Fruit fly (Drosophila melanogaster): ENCODE measurements around the gene CG42750.

CG42750 gene

dm6 chr2L:18150393-18151133, 125.0 kb downstream of the CG42750 start (continued):
- no peak for TF ChIP-seq CG14860 (GFP tag; IDR thresholded peaks at IDR 0.05; ENCODE audit: partially characterized antibody)
- peak; percentile 65; the same call in 1 of the 2 replicates for TF ChIP-seq H2.0 (GFP tag; IDR thresholded peaks at IDR 0.05)
- TF ChIP-seq B-H2 (GFP tag; optimal IDR thresholded peaks at IDR 0.05), result peak; percentile 1
- TF ChIP-seq Mrtf (GFP tag; IDR thresholded peaks at IDR 0.05), result peak; percentile 58; the same call in 1 of the 3 replicates
- TF ChIP-seq ind (GFP tag; optimal IDR thresholded peaks at IDR 0.05), result peak; percentile 31
- TF ChIP-seq dmrt11E (tag; optimal IDR thresholded peaks at IDR 0.05), result peak; percentile 2
- peak; percentile 1 for TF ChIP-seq da (GFP tag; optimal IDR thresholded peaks at IDR 0.05)
- TF ChIP-seq CG30020 (tag; optimal IDR thresholded peaks at IDR 0.05), result no peak
- TF ChIP-seq dmrt99B (tag; optimal IDR thresholded peaks at IDR 0.05), result peak; percentile 27
- no peak; the same call in 2 of the 3 replicates for TF ChIP-seq otp (GFP tag; IDR thresholded peaks at IDR 0.05)
- peak; percentile 0 for TF ChIP-seq CG12391 (tag; optimal IDR thresholded peaks at IDR 0.05)
- no peak for TF ChIP-seq HmgD (GFP tag; optimal IDR thresholded peaks at IDR 0.05)
- TF ChIP-seq chinmo (GFP tag; IDR thresholded peaks at IDR 0.05; ENCODE audit: partially characterized antibody), result peak; percentile 83; the same call in 2 of the 4 replicates
- TF ChIP-seq Drgx (GFP tag; IDR thresholded peaks at IDR 0.05), result peak; percentile 60; the same call in 1 of the 2 replicates
- 0 out of 3 replicates have a peak, but pooled peaks have one; percentile 34 for TF ChIP-seq ken (GFP tag; IDR thresholded peaks at IDR 0.05)
- peak; percentile 46 for TF ChIP-seq sob (GFP tag; IDR thresholded peaks at IDR 0.05)
- no peak for TF ChIP-seq gcm (GFP tag; optimal IDR thresholded peaks at IDR 0.05)
- TF ChIP-seq CG15479 (GFP tag; optimal IDR thresholded peaks at IDR 0.05), result peak; percentile 66
- no peak for TF ChIP-seq bowl (GFP tag; IDR thresholded peaks at IDR 0.05)
- peak; percentile 60 for TF ChIP-seq kni (GFP tag; optimal IDR thresholded peaks at IDR 0.05)
- TF ChIP-seq CG2712 (tag; optimal IDR thresholded peaks at IDR 0.05), result peak; percentile 39
- peak; percentile 46 for TF ChIP-seq Ptx1 (GFP tag; IDR thresholded peaks at IDR 0.05)
- TF ChIP-seq CG10543 (GFP tag; optimal IDR thresholded peaks at IDR 0.05), result peak; percentile 43
- 0 out of 2 replicates have a peak, but pooled peaks have one; percentile 26 for TF ChIP-seq Rx (GFP tag; IDR thresholded peaks at IDR 0.05)
- peak in 1 of 2 experiments; percentile 10 for TF ChIP-seq chif (GFP tag; optimal IDR thresholded peaks at IDR 0.05)
- peak; percentile 63 for TF ChIP-seq CG14441 (GFP tag; IDR thresholded peaks at IDR 0.05)
- peak; percentile 33 for TF ChIP-seq CG18476 (GFP tag; optimal IDR thresholded peaks at IDR 0.05)
- TF ChIP-seq lmd (GFP tag; IDR thresholded peaks at IDR 0.05), result peak; percentile 42; the same call in 1 of the 2 replicates
- TF ChIP-seq CG2678 (tag; optimal IDR thresholded peaks at IDR 0.05), result peak; percentile 47
- no peak for TF ChIP-seq CoRest (tag; optimal IDR thresholded peaks at IDR 0.05)
- peak; percentile 57; the same call in 1 of the 2 replicates for TF ChIP-seq chm (GFP tag; IDR thresholded peaks at IDR 0.05)
- peak; percentile 83 for TF ChIP-seq cg (GFP tag; optimal IDR thresholded peaks at IDR 0.05)
- TF ChIP-seq tap (tag; optimal IDR thresholded peaks at IDR 0.05), result no peak
- peak; percentile 66; the same call in 2 of the 3 replicates for TF ChIP-seq dysf (GFP tag; IDR thresholded peaks at IDR 0.05)
- peak; percentile 11 for TF ChIP-seq PHDP (tag; optimal IDR thresholded peaks at IDR 0.05)
- TF ChIP-seq CG1603 (tag; optimal IDR thresholded peaks at IDR 0.05), result peak; percentile 19
- peak; percentile 74 for TF ChIP-seq CG11456 (GFP tag; IDR thresholded peaks at IDR 0.05)
- peak; percentile 89 for TF ChIP-seq grau (tag; optimal IDR thresholded peaks at IDR 0.05)
- TF ChIP-seq CG6689 (GFP tag; IDR thresholded peaks at IDR 0.05), result peak; percentile 55
- peak; percentile 13 for TF ChIP-seq ash1 (GFP tag; optimal IDR thresholded peaks at IDR 0.05)
- TF ChIP-seq chn (GFP tag; optimal IDR thresholded peaks at IDR 0.05), result peak; percentile 55
- peak; percentile 39 for TF ChIP-seq CG13775 (GFP tag; optimal IDR thresholded peaks at IDR 0.05)
- peak; percentile 58; the same call in 2 of the 3 replicates for TF ChIP-seq CG17361 (GFP tag; IDR thresholded peaks at IDR 0.05)
- TF ChIP-seq NC2α (GFP tag; optimal IDR thresholded peaks at IDR 0.05), result no peak
- TF ChIP-seq lola (GFP tag; optimal IDR thresholded peaks at IDR 0.05), result no peak
- peak; percentile 38 for TF ChIP-seq CG7987 (GFP tag; optimal IDR thresholded peaks at IDR 0.05)
- TF ChIP-seq jumu (GFP tag; optimal IDR thresholded peaks at IDR 0.05), result peak; percentile 20
- TF ChIP-seq Aef1 (GFP tag; IDR thresholded peaks at IDR 0.05), result peak; percentile 72

Data from whole organism, embryonic.